Fruit fly (Drosophila melanogaster): ENCODE data around the gene CG33263.

Gene CG33263

DNA sequence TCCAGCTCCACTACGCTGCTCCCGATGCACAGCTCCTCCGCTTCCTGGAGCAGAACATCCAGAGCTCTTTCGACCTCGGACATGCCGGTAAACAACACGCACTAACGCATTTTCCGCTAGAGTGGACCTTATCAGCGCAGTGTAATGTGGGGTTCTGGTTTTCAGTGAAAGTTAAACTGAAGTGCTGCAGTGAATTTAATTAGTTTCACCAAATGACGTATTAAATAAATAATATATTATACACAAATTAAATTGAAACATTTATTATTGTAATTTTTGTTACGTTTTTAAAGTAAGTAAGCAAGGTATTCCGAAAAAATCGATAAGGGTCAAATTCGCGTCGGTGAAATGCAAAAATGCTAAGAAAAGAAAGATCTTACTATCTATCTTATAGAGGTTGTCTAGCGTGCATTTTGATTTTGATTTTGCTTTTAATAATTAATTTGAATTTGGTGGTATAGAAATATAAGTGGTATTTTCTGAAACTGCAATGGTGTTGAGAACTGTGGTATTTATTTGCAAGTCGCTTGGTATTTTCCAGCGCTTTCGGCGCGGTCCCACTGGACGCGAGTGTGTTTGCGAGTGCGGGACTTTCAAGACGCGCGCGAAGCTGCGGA is 26.3 kb upstream of the CG33263 start, which contains the start of the genes JMJD7 and CG10738 (continued):
- TF ChIP-seq CG10631 (GFP tag; optimal IDR thresholded peaks at IDR 0.05) (no peak), CG6792 (GFP tag; optimal IDR thresholded peaks at IDR 0.05) (peak; percentile 29), Sox15 (GFP tag; optimal IDR thresholded peaks at IDR 0.05) (no peak), CG10669 (GFP tag; optimal IDR thresholded peaks at IDR 0.05) (peak; percentile 78), eg (GFP tag; IDR thresholded peaks at IDR 0.05) (peak; percentile 87), spab (GFP tag; optimal IDR thresholded peaks at IDR 0.05) (no peak), acj6 (GFP tag; optimal IDR thresholded peaks at IDR 0.05) (peak; percentile 46), Ets96B (tag; optimal IDR thresholded peaks at IDR 0.05) (peak; percentile 40), Gug (GFP tag; IDR thresholded peaks at IDR 0.05) (no peak), Hr4 (GFP tag; optimal IDR thresholded peaks at IDR 0.05) (peak; percentile 30), ss (GFP tag; optimal IDR thresholded peaks at IDR 0.05) (no peak), CG8119 (GFP tag; IDR thresholded peaks at IDR 0.05) (peak; percentile 38; the same call in 2 of the 3 replicates), CG6854 (GFP tag; optimal IDR thresholded peaks at IDR 0.05) (peak; percentile 48), Smox (GFP tag; optimal IDR thresholded peaks at IDR 0.05) (no peak), CG6276 (GFP tag; optimal IDR thresholded peaks at IDR 0.05) (peak; percentile 26), fd59A (GFP tag; optimal IDR thresholded peaks at IDR 0.05) (no peak), CG16779 (tag; optimal IDR thresholded peaks at IDR 0.05) (no peak)

DNA sequence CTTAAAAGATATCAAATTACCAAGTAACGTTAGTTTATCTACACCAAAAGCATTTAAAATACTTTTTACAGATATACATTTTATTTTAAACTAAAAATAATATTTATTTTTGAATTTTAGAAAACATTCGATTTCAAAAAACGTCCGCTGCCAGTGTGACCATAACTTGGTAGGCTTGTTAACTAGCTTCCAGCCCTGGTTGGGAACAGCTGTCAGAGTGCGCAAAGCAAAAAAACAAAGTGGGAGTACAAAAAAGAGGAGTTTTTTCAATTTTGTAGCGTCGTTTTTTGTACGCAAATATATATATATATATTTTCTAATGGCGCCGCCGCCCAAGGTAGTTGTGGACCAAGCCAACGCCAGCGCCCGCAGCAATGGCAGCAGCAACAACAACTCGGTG is 18.4 kb upstream of the CG33263 start, which contains the start of gene cmb:
Gene cmb (plus strand): TSS at position 195 of the 400 bp plus-strand sequence.
- peak; percentile 48 for TF ChIP-seq Sox102F (GFP tag; optimal IDR thresholded peaks at IDR 0.05)
- no peak for TF ChIP-seq Eip78C (GFP tag)
- peak; percentile 16 for TF ChIP-seq Blimp-1 (GFP tag; optimal IDR thresholded peaks at IDR 0.05)
- TF ChIP-seq CG10631 (GFP tag; optimal IDR thresholded peaks at IDR 0.05) = no peak
- no peak for TF ChIP-seq Hr39 (GFP tag; optimal IDR thresholded peaks at IDR 0.05)
- peak; percentile 90 for TF ChIP-seq Lpt (GFP tag; optimal IDR thresholded peaks at IDR 0.05)
- peak; percentile 88 for TF ChIP-seq dsx (GFP tag; optimal IDR thresholded peaks at IDR 0.05; ENCODE audit: poor library complexity, severe bottlenecking)
- TF ChIP-seq fd59A (GFP tag; optimal IDR thresholded peaks at IDR 0.05) = peak; percentile 66
- TF ChIP-seq Eip93F (GFP tag; optimal IDR thresholded peaks at IDR 0.05) = peak; percentile 31
- TF ChIP-seq Sox15 (GFP tag; optimal IDR thresholded peaks at IDR 0.05) = no peak
- TF ChIP-seq CG11902 (GFP tag; optimal IDR thresholded peaks at IDR 0.05) = no peak
- peak; percentile 97 for TF ChIP-seq CG6163 (GFP tag; IDR thresholded peaks at IDR 0.05)
- TF ChIP-seq Hr4 (GFP tag; optimal IDR thresholded peaks at IDR 0.05) = peak; percentile 74
- peak; percentile 8 for TF ChIP-seq lz (GFP tag; optimal IDR thresholded peaks at IDR 0.05)
- TF ChIP-seq Hr38 (GFP tag; optimal IDR thresholded peaks at IDR 0.05) = no peak
- peak; percentile 34 for TF ChIP-seq CG7368 (GFP tag; optimal IDR thresholded peaks at IDR 0.05)
- TF ChIP-seq topi (GFP tag; optimal IDR thresholded peaks at IDR 0.05) = peak; percentile 41
- TF ChIP-seq CG34406 (GFP tag; optimal IDR thresholded peaks at IDR 0.05) = peak; percentile 62
- peak; percentile 11 for TF ChIP-seq cyc (GFP tag; optimal IDR thresholded peaks at IDR 0.05)
- peak; percentile 81 to 88 for TF ChIP-seq salr (GFP tag; optimal IDR thresholded peaks at IDR 0.05)
- peak; percentile 93 for TF ChIP-seq CG32006 (GFP tag; optimal IDR thresholded peaks at IDR 0.05)
- TF ChIP-seq CG3032 (tag; optimal IDR thresholded peaks at IDR 0.05) = peak; percentile 88
- TF ChIP-seq CG8632 (GFP tag; optimal IDR thresholded peaks at IDR 0.05) = peak; percentile 56
- peak; percentile 60 for TF ChIP-seq esn (GFP tag; optimal IDR thresholded peaks at IDR 0.05)
- TF ChIP-seq CG4318 (GFP tag; optimal IDR thresholded peaks at IDR 0.05) = no peak
- peak; percentile 88 for TF ChIP-seq net (GFP tag; optimal IDR thresholded peaks at IDR 0.05)
- TF ChIP-seq CG6808 (GFP tag; optimal IDR thresholded peaks at IDR 0.05) = peak; percentile 87
- TF ChIP-seq CG8119 (GFP tag; IDR thresholded peaks at IDR 0.05) = peak; percentile 96
- peak; percentile 43 for TF ChIP-seq acj6 (GFP tag; optimal IDR thresholded peaks at IDR 0.05)
- peak; percentile 88 for TF ChIP-seq spab (GFP tag; optimal IDR thresholded peaks at IDR 0.05)
- TF ChIP-seq fkh (GFP tag; optimal IDR thresholded peaks at IDR 0.05) = no peak
- TF ChIP-seq CG31627 (GFP tag; optimal IDR thresholded peaks at IDR 0.05) = no peak
- no peak for TF ChIP-seq CG8319 (GFP tag; optimal IDR thresholded peaks at IDR 0.05)
- TF ChIP-seq CG6792 (GFP tag; optimal IDR thresholded peaks at IDR 0.05) = peak; percentile 49
- peak; percentile 91 for TF ChIP-seq CG15336 (GFP tag; IDR thresholded peaks at IDR 0.05)
- peak; percentile 98 for TF ChIP-seq CG6276 (GFP tag; optimal IDR thresholded peaks at IDR 0.05)
- no peak for TF ChIP-seq Ets21C (GFP tag; optimal IDR thresholded peaks at IDR 0.05)
- peak; percentile 64 for TF ChIP-seq CG3919 (GFP tag; optimal IDR thresholded peaks at IDR 0.05)
- TF ChIP-seq Gug (GFP tag; IDR thresholded peaks at IDR 0.05) = peak; percentile 79
- TF ChIP-seq CG11762 (GFP tag; optimal IDR thresholded peaks at IDR 0.05; ENCODE audit: insufficient read depth) = peak; percentile 59
- peak; percentile 90 for TF ChIP-seq Ets96B (tag; optimal IDR thresholded peaks at IDR 0.05)

Measured in whole organism, prepupa.